Worm (Caenorhabditis elegans) whole organism, late embryonic: ENCODE results near the gene cylc-1.
"Not testable (repeated sequence)": the region's sequence is repeated elsewhere in the genome, so short reads cannot be mapped to it uniquely, and the experiment has no call there.

Experiments
- C08G9.2 ChIP-seq: sonication (generic microtip); optimal IDR thresholded peaks from 2 replicates; lab custom pipeline; 2016; ENCODE audit warnings: mild to moderate bottlenecking, missing genetic modification characterization, moderate library complexity, missing compliant biosample characterization
- C38D4.7 ChIP-seq: fragments of 200-800 bp; sonication (Bioruptor generic); optimal IDR thresholded peaks from 2 replicates; lab custom pipeline; 2018; ENCODE audit warnings: mild to moderate bottlenecking, missing genetic modification characterization, moderate library complexity, missing compliant biosample characterization
- K02D7.2 ChIP-seq: sonication (generic microtip); optimal IDR thresholded peaks from 2 replicates; lab custom pipeline; 2017; ENCODE audit warnings: mild to moderate bottlenecking, missing genetic modification characterization, missing compliant biosample characterization
- K09A11.1 ChIP-seq: sonication (generic microtip); optimal IDR thresholded peaks from 2 replicates; lab custom pipeline; 2017; ENCODE audit warnings: antibody characterized with exemption, mild to moderate bottlenecking, missing genetic modification characterization, missing compliant biosample characterization; ENCODE audit not compliant: insufficient read depth
- ama-1 ChIP-seq: fragments of 150-350 bp; optimal IDR thresholded peaks from 2 replicates; lab custom pipeline; 2014
- ceh-18 ChIP-seq: sonication (generic microtip); optimal IDR thresholded peaks from 2 replicates; lab custom pipeline; 2016; ENCODE audit warnings: missing genetic modification characterization, missing compliant biosample characterization
- ceh-2 ChIP-seq: sonication (generic microtip); optimal IDR thresholded peaks from 2 replicates; lab custom pipeline; 2016; ENCODE audit warnings: missing genotype, missing genetic modification characterization, missing compliant biosample characterization
- ceh-22 ChIP-seq: sonication (generic microtip); optimal IDR thresholded peaks from 2 replicates; lab custom pipeline; 2017; ENCODE audit warnings: missing biosample characterization, missing genetic modification characterization
- ceh-45 ChIP-seq: fragments of 200-800 bp; sonication (Bioruptor generic); IDR thresholded peaks from 2 replicates; pipeline ENCODE4 v1.3.6; 2022; ENCODE audit warnings: missing genetic modification reagents, missing genetic modification characterization, missing compliant biosample characterization
- ceh-9 ChIP-seq: sonication (generic microtip); optimal IDR thresholded peaks from 2 replicates; lab custom pipeline; 2016; ENCODE audit warnings: mild to moderate bottlenecking, missing genetic modification characterization, inconsistent platforms, missing compliant biosample characterization
- dmd-4 ChIP-seq: sonication (generic microtip); optimal IDR thresholded peaks from 2 replicates; lab custom pipeline; 2016; ENCODE audit warnings: borderline replicate concordance, missing genetic modification characterization, missing compliant biosample characterization
- elt-4 ChIP-seq: sonication (generic microtip); optimal IDR thresholded peaks from 2 replicates; lab custom pipeline; 2016; ENCODE audit warnings: missing genetic modification characterization, missing compliant biosample characterization
- eyg-1 ChIP-seq: sonication (generic microtip); optimal IDR thresholded peaks from 2 replicates; lab custom pipeline; 2016; ENCODE audit warnings: missing genotype, missing genetic modification characterization, missing compliant biosample characterization
- fkh-6 ChIP-seq: sonication (generic microtip); optimal IDR thresholded peaks from 2 replicates; lab custom pipeline; 2016; ENCODE audit warnings: missing genetic modification characterization, missing compliant biosample characterization
- gmeb-2 ChIP-seq: sonication (generic microtip); optimal IDR thresholded peaks from 2 replicates; lab custom pipeline; 2016; ENCODE audit warnings: missing genetic modification characterization, inconsistent platforms, missing compliant biosample characterization
- lin-11 ChIP-seq: fragments of 200-800 bp; sonication (Bioruptor generic); optimal IDR thresholded peaks from 2 replicates; lab custom pipeline; 2018; ENCODE audit warnings: mild to moderate bottlenecking, missing genetic modification characterization, missing compliant biosample characterization
- madf-2 ChIP-seq: sonication (generic microtip); optimal IDR thresholded peaks from 2 replicates; lab custom pipeline; 2017; ENCODE audit warnings: missing genetic modification characterization, missing compliant biosample characterization
- npax-4 ChIP-seq: sonication (generic microtip); optimal IDR thresholded peaks from 2 replicates; lab custom pipeline; 2016; ENCODE audit warnings: missing genetic modification characterization, missing compliant biosample characterization
- pha-2 ChIP-seq: sonication (generic microtip); optimal IDR thresholded peaks from 2 replicates; lab custom pipeline; 2017; ENCODE audit warnings: mild to moderate bottlenecking, missing genetic modification characterization, missing compliant biosample characterization
- ref-2 ChIP-seq: sonication (generic microtip); optimal IDR thresholded peaks from 2 replicates; lab custom pipeline; 2016; ENCODE audit warnings: missing genetic modification characterization, missing compliant biosample characterization
- sox-2 ChIP-seq: fragments of 200-800 bp; sonication (Bioruptor generic); IDR thresholded peaks from 2 replicates; pipeline ENCODE4 v1.3.6; 2022; ENCODE audit warnings: missing genetic modification reagents, missing genetic modification characterization, missing compliant biosample characterization
- syd-9 ChIP-seq: sonication (generic microtip); optimal IDR thresholded peaks from 2 replicates; lab custom pipeline; 2016; ENCODE audit warnings: mild to moderate bottlenecking, missing genetic modification characterization, moderate library complexity, missing compliant biosample characterization
- tbx-2 ChIP-seq: sonication (generic microtip); optimal IDR thresholded peaks from 2 replicates; lab custom pipeline; 2016; ENCODE audit warnings: missing genetic modification characterization, missing compliant biosample characterization
- unc-55 ChIP-seq: sonication (generic microtip); optimal IDR thresholded peaks from 2 replicates; lab custom pipeline; 2017; ENCODE audit warnings: missing biosample characterization, missing genetic modification reagents, missing genetic modification characterization
- zip-5 ChIP-seq: sonication (generic microtip); optimal IDR thresholded peaks from 2 replicates; lab custom pipeline; 2016; ENCODE audit warnings: missing genetic modification characterization, missing compliant biosample characterization
- ztf-16 ChIP-seq: sonication (generic microtip); optimal IDR thresholded peaks from 2 replicates; lab custom pipeline; 2017; ENCODE audit warnings: missing genetic modification characterization, missing compliant biosample characterization

The cylc-1 gene

DNA sequence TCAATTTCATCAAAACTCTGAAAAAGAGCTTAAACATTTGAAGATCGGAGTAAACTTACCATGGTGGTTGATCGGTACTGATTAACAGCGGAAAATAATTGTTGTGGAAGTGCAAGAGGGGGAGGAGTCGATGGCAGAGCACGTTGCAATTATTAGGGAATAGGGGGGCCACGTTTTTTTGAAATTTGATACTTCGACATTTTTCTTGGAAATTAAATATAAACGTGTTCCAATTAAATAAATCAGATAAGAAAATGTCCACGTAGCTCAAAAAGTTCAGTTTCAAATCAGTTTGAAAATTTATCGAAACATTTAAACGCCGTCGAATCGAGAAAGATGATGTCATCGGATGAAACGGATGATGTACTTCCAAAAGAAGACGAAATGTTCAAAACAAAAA, 31.2 kb upstream of the cylc-1 start, which contains the start of gene F36H12.9:
TSS of gene F36H12.9 (plus strand) at position 301 of the 400 bp plus-strand sequence.
- not testable (repeated sequence) for TF ChIP-seq ceh-22; madf-2; eyg-1 (tag; lab: Kevin White, UChicago)

DNA sequence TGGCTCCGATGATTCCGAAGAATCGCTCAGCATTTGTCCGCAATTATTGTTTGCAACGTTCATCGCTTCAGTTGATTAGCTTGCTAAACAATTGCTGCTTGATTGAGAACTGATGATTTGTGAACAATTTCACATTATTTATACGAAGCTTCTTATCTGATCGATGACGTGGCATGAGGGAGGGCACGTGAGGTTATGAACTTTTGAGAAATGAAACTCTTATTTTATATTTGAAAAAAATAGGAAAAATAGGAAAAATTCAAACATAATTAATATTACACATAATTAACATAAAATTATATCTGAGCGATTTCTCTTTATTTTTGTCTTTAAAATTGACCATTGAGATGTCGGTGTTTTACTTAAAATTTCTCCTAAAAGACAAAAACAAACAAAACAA, 29.1 kb upstream of the cylc-1 start, which contains the start of gene F36H12.10:
TSS of gene F36H12.10 (minus strand) at position 101 of the 400 bp plus-strand sequence.
- TF ChIP-seq eyg-1 (tag; lab: Kevin White, UChicago); ceh-9 (tag; lab: Kevin White, UChicago); ceh-45 (GFP tag; lab: Robert Waterston, UW): not testable (repeated sequence)

DNA sequence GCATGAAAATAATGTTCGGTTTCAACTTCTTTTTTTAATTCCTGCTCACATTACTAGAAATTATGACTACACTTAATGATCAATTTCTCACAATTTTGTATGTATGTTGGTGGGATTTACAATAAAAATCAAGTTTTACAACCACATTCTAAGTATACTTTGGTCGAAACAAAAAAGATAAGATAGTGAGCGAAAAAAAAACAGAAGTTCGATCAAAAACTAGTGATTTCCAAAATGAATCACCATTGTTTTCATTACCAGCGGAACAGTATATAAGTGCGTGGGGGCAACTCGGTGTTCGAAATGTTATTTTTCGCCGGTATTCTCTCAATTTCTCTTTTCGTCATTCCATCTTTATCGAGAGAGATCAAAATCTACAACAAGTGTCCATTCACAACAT, 5.0 kb upstream of the cylc-1 start, which contains the start of gene thn-5:
TSS of gene thn-5 (plus strand) at position 301 of the 400 bp plus-strand sequence.
- TF ChIP-seq zip-5 (no peak), ceh-18 (no peak), ceh-9 (tag; lab: Kevin White, UChicago) (no peak)

DNA sequence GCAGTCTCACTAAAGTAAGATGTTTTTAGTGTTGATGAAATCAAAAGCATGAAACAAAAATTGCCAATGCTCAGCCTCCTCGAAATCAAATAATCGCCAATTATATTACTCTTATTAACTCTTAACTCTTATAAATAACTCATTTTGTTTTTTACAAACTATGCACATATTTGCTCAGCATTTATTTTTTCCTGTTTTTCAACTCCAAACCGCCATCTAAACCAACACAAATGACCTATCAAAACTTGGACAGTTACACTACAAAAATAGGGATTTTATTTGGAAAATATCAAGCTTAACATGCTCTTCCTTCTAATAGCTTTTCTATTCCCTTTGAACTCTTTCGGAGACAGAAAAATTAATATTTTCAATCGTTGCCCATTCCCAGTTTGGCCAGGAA, 3.0 kb upstream of the cylc-1 start, which contains the start of gene thn-6:
TSS of gene thn-6 (plus strand) at position 301 of the 400 bp plus-strand sequence.
- TF ChIP-seq unc-55 (GFP tag; lab: Kevin White, UChicago) = no peak
- no peak for TF ChIP-seq ceh-18
- no peak for TF ChIP-seq fkh-6 (tag; lab: Kevin White, UChicago)
- TF ChIP-seq syd-9 (tag; lab: Kevin White, UChicago) = no peak
- TF ChIP-seq elt-4 (tag; lab: Kevin White, UChicago) = no peak
- no peak for TF ChIP-seq C08G9.2 (tag; lab: Kevin White, UChicago)
- TF ChIP-seq ceh-22 = no peak
- no peak for TF ChIP-seq npax-4
- no peak for TF ChIP-seq dmd-4

DNA sequence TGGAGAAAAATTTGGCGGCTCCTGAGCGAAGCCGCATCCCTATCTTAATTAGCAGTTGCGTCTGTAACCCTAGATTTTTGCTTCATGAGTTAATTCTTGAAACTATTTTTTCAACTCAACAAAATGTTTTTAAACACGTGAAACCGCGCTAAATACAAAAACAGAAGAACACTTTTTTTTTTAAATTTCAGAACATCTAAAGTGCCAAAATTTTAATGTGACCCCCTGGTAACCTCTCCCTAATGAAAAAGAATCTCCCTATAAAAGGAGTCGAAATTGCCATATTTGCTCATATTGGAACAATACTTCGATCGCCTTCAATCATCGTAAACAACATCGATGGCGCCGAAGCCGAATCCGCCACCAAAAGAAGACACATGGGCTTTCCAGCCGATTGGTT, 980 bp upstream of the cylc-1 start, which contains the start of gene nsph-4.1:
TSS of gene nsph-4.1 (plus strand) at position 301 of the 400 bp plus-strand sequence.
- TF ChIP-seq C38D4.7 (GFP tag; lab: Kevin White, UChicago); K02D7.2 (tag; lab: Kevin White, UChicago); ama-1: not testable (repeated sequence)

DNA sequence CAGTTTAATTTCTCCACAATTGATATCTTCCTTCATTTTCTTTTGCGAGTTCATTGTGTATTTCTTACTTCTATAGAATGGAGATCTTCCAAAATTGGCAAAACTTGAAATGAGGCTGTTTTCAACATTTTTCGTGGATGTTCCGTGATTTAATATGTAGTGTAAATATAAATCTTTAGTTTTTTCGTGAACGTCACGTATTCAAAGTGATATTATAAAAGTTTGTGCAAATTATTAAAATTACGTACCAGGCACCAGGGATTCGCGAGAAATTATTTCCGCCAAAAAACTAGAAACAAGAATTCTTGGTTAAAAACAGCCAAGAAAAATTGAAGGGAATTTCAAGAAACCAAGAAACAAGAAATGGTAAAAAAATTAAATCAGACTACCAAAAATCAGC, 1.3 kb downstream of the cylc-1 start, which contains the start of gene Y59E9AL.8:
TSS of gene Y59E9AL.8 (minus strand) at position 101 of the 400 bp plus-strand sequence.
- TF ChIP-seq ref-2 (tag; lab: Kevin White, UChicago) (no peak), K09A11.1 (tag; lab: Kevin White, UChicago) (no peak), pha-2 (tag; lab: Kevin White, UChicago) (no peak), lin-11 (no peak), gmeb-2 (tag; lab: Kevin White, UChicago) (no peak), ztf-16 (tag; lab: Kevin White, UChicago) (no peak), madf-2 (no peak)

DNA sequence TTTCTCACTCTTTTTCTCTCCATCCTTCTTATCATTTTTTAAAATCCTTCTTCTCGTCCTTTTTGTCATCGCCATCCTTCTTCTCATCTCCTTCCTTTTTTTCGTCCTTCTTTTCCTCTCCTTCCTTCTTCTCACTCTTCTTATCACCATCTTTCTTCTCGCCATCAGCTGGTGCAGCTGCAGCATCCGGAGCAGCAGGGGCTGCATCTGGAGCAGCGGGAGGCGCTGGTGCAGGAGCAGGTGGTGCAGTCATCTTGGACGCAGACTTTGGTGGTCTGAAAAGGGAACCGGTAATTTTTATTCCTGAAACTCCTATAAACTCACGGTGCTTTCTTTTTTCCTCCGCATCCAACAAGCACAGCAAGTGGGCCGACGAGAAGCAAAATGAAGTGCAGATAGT, 3.9 kb downstream of the cylc-1 start:
- peak; percentile 15 for TF ChIP-seq elt-4 (tag; lab: Kevin White, UChicago)
- TF ChIP-seq tbx-2 (tag; lab: Kevin White, UChicago) = no peak

DNA sequence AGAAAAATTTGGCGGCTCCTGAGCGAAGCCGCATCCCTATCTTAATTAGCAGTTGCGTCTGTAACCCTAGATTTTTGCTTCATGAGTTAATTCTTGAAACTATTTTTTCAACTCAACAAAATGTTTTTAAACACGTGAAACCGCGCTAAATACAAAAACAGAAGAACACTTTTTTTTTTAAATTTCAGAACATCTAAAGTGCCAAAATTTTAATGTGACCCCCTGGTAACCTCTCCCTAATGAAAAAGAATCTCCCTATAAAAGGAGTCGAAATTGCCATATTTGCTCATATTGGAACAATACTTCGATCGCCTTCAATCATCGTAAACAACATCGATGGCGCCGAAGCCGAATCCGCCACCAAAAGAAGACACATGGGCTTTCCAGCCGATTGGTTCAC, 7.1 kb downstream of the cylc-1 start, which contains the start of gene nsph-4.2:
TSS of gene nsph-4.2 (plus strand) at position 301 of the 400 bp plus-strand sequence.
- not testable (repeated sequence) for TF ChIP-seq pha-2 (tag; lab: Kevin White, UChicago); ceh-2 (tag; lab: Kevin White, UChicago); sox-2
